Fruit fly (Drosophila melanogaster) whole organism, embryonic: ENCODE measurements around the gene Tre1.

Experiments
- CG10274 ChIP-seq: fragments of 200-800 bp; sonication (Bioruptor generic); optimal IDR thresholded peaks from 3 replicates; lab custom pipeline; 2017; ENCODE audit warnings: missing biosample characterization, mild to moderate bottlenecking, missing genetic modification characterization
- CG10366 ChIP-seq: fragments of 200-800 bp; sonication (Bioruptor generic); IDR thresholded peaks from 2 replicates; pipeline ENCODE4 v1.3.6; 2022; ENCODE audit warnings: missing biosample characterization, missing genetic modification characterization
- CG12104 ChIP-seq: fragments of 200-800 bp; sonication (Bioruptor generic); optimal IDR thresholded peaks from 3 replicates; lab custom pipeline; 2016; ENCODE audit warnings: missing biosample characterization, missing genetic modification characterization
- CG12236 ChIP-seq: fragments of 200-800 bp; sonication (Bioruptor generic); optimal IDR thresholded peaks from 2 replicates; lab custom pipeline; 2016; ENCODE audit warnings: missing biosample characterization, missing genetic modification characterization
- CG13296 ChIP-seq: fragments of 200-800 bp; sonication (Bioruptor generic); optimal IDR thresholded peaks from 3 replicates; lab custom pipeline; 2018; ENCODE audit warnings: missing biosample characterization, mild to moderate bottlenecking, missing genetic modification characterization
- CG13775 ChIP-seq: fragments of 200-800 bp; sonication (Bioruptor generic); optimal IDR thresholded peaks from 3 replicates; lab custom pipeline; 2017; ENCODE audit warnings: missing biosample characterization, mild to moderate bottlenecking, missing genetic modification characterization
- CG14050 ChIP-seq: fragments of 200-800 bp; sonication (Bioruptor generic); IDR thresholded peaks from 3 replicates; pipeline ENCODE4 v1.3.6; 2022; ENCODE audit warnings: missing biosample characterization, missing genetic modification characterization
- CG14710 ChIP-seq: fragments of 200-800 bp; sonication (Bioruptor generic); optimal IDR thresholded peaks from 3 replicates; lab custom pipeline; 2019; ENCODE audit warnings: missing biosample characterization, mild to moderate bottlenecking, missing genetic modification characterization, moderate library complexity
- CG14860 ChIP-seq: fragments of 200-800 bp; sonication (Bioruptor generic); IDR thresholded peaks from 3 replicates; pipeline ENCODE4 v1.3.6; 2022; ENCODE audit warnings: missing biosample characterization, missing genetic modification characterization; ENCODE audit not compliant: partially characterized antibody
- CG1529 ChIP-seq: fragments of 200-800 bp; sonication (Bioruptor generic); optimal IDR thresholded peaks from 3 replicates; lab custom pipeline; 2018; ENCODE audit warnings: missing biosample characterization, missing genetic modification characterization
- CG18262 ChIP-seq: fragments of 200-800 bp; optimal IDR thresholded peaks from 3 replicates; lab custom pipeline; 2019; ENCODE audit warnings: missing biosample characterization, mild to moderate bottlenecking, missing genetic modification characterization, moderate library complexity
- CG2116 ChIP-seq: fragments of 200-800 bp; sonication (Bioruptor generic); optimal IDR thresholded peaks from 3 replicates; lab custom pipeline; 2018; ENCODE audit warnings: missing biosample characterization, mild to moderate bottlenecking, missing genetic modification characterization
- CG2678 ChIP-seq: fragments of 200-800 bp; sonication (Bioruptor generic); optimal IDR thresholded peaks from 3 replicates; lab custom pipeline; 2019; ENCODE audit warnings: missing biosample characterization, mild to moderate bottlenecking, missing genetic modification characterization, moderate library complexity
- CG31365 ChIP-seq: fragments of 200-800 bp; sonication (Bioruptor generic); optimal IDR thresholded peaks from 2 replicates; lab custom pipeline; 2018; ENCODE audit warnings: missing biosample characterization, mild to moderate bottlenecking, missing genetic modification characterization
- CG34422 ChIP-seq: fragments of 200-800 bp; sonication (Bioruptor generic); IDR thresholded peaks from 3 replicates; pipeline ENCODE4 v1.3.6; 2022; ENCODE audit warnings: missing biosample characterization, missing genetic modification characterization
- CG42726 ChIP-seq: fragments of 200-800 bp; sonication (Bioruptor generic); IDR thresholded peaks from 2 replicates; pipeline ENCODE4 v1.3.6; 2022; ENCODE audit warnings: missing biosample characterization, missing genetic modification characterization; ENCODE audit not compliant: partially characterized antibody
- CG43689 ChIP-seq: fragments of 200-800 bp; sonication (Bioruptor generic); IDR thresholded peaks from 2 replicates; pipeline ENCODE4 v1.3.6; 2022; ENCODE audit warnings: missing biosample characterization, missing genetic modification characterization
- CG6689 ChIP-seq: fragments of 200-800 bp; sonication (Bioruptor generic); IDR thresholded peaks from 2 replicates; pipeline ENCODE4 v1.3.6; 2022; ENCODE audit warnings: missing biosample characterization, missing genetic modification characterization
- CG8281 ChIP-seq: fragments of 200-800 bp; sonication (Bioruptor generic); optimal IDR thresholded peaks from 2 replicates; lab custom pipeline; 2018; ENCODE audit warnings: missing biosample characterization, mild to moderate bottlenecking, missing genetic modification characterization, moderate library complexity
- CG9727 ChIP-seq: fragments of 200-800 bp; sonication (Bioruptor generic); optimal IDR thresholded peaks from 3 replicates; lab custom pipeline; 2017; ENCODE audit warnings: missing biosample characterization, mild to moderate bottlenecking, missing genetic modification characterization
- CkIIα-i1 ChIP-seq: fragments of 200-800 bp; sonication (Bioruptor generic); IDR thresholded peaks from 2 replicates; pipeline ENCODE4 v1.3.6; 2022; ENCODE audit warnings: missing biosample characterization, missing genetic modification characterization
- Fer1 ChIP-seq: fragments of 200-800 bp; sonication (Bioruptor generic); optimal IDR thresholded peaks from 2 replicates; lab custom pipeline; 2017; ENCODE audit warnings: missing biosample characterization, mild to moderate bottlenecking, missing genetic modification characterization
- Fer2 ChIP-seq: fragments of 200-800 bp; sonication (Bioruptor generic); optimal IDR thresholded peaks from 2 replicates; lab custom pipeline; 2018; ENCODE audit warnings: missing biosample characterization, mild to moderate bottlenecking, missing genetic modification characterization, moderate library complexity
- HmgZ ChIP-seq: fragments of 200-800 bp; sonication (Bioruptor generic); optimal IDR thresholded peaks from 2 replicates; lab custom pipeline; 2018; ENCODE audit warnings: missing biosample characterization, mild to moderate bottlenecking, missing genetic modification characterization
- Jarid2 ChIP-seq: fragments of 200-800 bp; sonication (Bioruptor generic); optimal IDR thresholded peaks from 3 replicates; lab custom pipeline; 2017; ENCODE audit warnings: mild to moderate bottlenecking, missing biosample characterization, missing genetic modification reagents, missing genetic modification characterization
- Pdp1 ChIP-seq, 2 experiments: fragments of 200-800 bp; sonication (Bioruptor generic); optimal IDR thresholded peaks; 3 replicates each; lab custom pipeline; 2016; ENCODE audit warnings: missing biosample characterization in 2 of 2, missing genetic modification characterization in 2 of 2, mild to moderate bottlenecking in 1 of 2, moderate library complexity in 1 of 2
- Poxn ChIP-seq: fragments of 200-800 bp; sonication (Bioruptor generic); IDR thresholded peaks from 2 replicates; pipeline ENCODE4 v1.3.6; 2022; ENCODE audit warnings: missing biosample characterization, missing genetic modification characterization
- Sry-β ChIP-seq: fragments of 200-800 bp; sonication (Bioruptor generic); optimal IDR thresholded peaks from 2 replicates; lab custom pipeline; 2018; ENCODE audit warnings: missing biosample characterization, mild to moderate bottlenecking, missing genetic modification characterization, moderate library complexity
- Tbp ChIP-seq: fragments of >200 bp; optimal IDR thresholded peaks from 2 replicates; lab custom pipeline; 2018; ENCODE audit warnings: missing biosample characterization, missing genetic modification characterization
- Vsx1 ChIP-seq: fragments of 200-800 bp; sonication (Bioruptor generic); optimal IDR thresholded peaks from 2 replicates; lab custom pipeline; 2017; ENCODE audit warnings: missing biosample characterization, mild to moderate bottlenecking, missing genetic modification characterization, missing genetic modification reagents
- YL-1 ChIP-seq: fragments of 200-800 bp; sonication (Bioruptor generic); optimal IDR thresholded peaks from 3 replicates; lab custom pipeline; 2017; ENCODE audit warnings: missing biosample characterization, mild to moderate bottlenecking, missing genetic modification characterization
- cas ChIP-seq: fragments of 200-800 bp; sonication (Bioruptor generic); IDR thresholded peaks from 2 replicates; pipeline ENCODE4 v1.3.6; 2022; ENCODE audit warnings: missing biosample characterization, missing genetic modification characterization
- caup ChIP-seq: fragments of 200-800 bp; sonication (Bioruptor generic); optimal IDR thresholded peaks from 3 replicates; lab custom pipeline; 2017; ENCODE audit warnings: missing biosample characterization, mild to moderate bottlenecking, missing genetic modification characterization, moderate library complexity; ENCODE audit not compliant: severe bottlenecking
- chif ChIP-seq, 2 experiments: fragments of 200-800 bp; sonication (Bioruptor generic); optimal IDR thresholded peaks; 3 replicates each; lab custom pipeline; 2016; ENCODE audit warnings: missing biosample characterization in 2 of 2, missing genetic modification characterization in 2 of 2
- dati ChIP-seq: fragments of 200-800 bp; sonication (Bioruptor generic); IDR thresholded peaks from 2 replicates; pipeline ENCODE4 v1.3.6; 2022; ENCODE audit warnings: missing biosample characterization, missing genetic modification characterization
- gro ChIP-seq: fragments of 200-800 bp; sonication (Bioruptor generic); optimal IDR thresholded peaks from 2 replicates; lab custom pipeline; 2016; ENCODE audit warnings: missing biosample characterization, missing genetic modification characterization
- jumu ChIP-seq: fragments of 200-800 bp; sonication (Bioruptor generic); optimal IDR thresholded peaks from 3 replicates; lab custom pipeline; 2016; ENCODE audit warnings: missing biosample characterization, missing genetic modification characterization
- knrl ChIP-seq: fragments of 200-800 bp; sonication (Bioruptor generic); IDR thresholded peaks from 3 replicates; pipeline ENCODE4 v1.3.6; 2022; ENCODE audit warnings: missing biosample characterization, missing genetic modification characterization; ENCODE audit not compliant: partially characterized antibody
- lilli ChIP-seq: fragments of 200-800 bp; sonication (Bioruptor generic); optimal IDR thresholded peaks from 3 replicates; lab custom pipeline; 2016; ENCODE audit warnings: missing biosample characterization, missing genetic modification characterization
- lmd ChIP-seq: fragments of 200-800 bp; sonication (Bioruptor generic); IDR thresholded peaks from 2 replicates; pipeline ENCODE4 v1.3.6; 2022; ENCODE audit warnings: missing biosample characterization, missing genetic modification characterization
- lov ChIP-seq, 2 experiments: fragments of 200-800 bp in 1 of 2; fragments of >200 bp in 1 of 2; sonication (Bioruptor generic) in 1 of 2; IDR thresholded peaks in 1 of 2; optimal IDR thresholded peaks in 1 of 2; 2 replicates in 1 of 2; 3 replicates in 1 of 2; pipeline versions ENCODE4 v1.3.6 to Lab custom; 2017 to 2022; ENCODE audit warnings: missing biosample characterization in 1 of 2, missing genetic modification characterization in 1 of 2
- org-1 ChIP-seq: fragments of 200-800 bp; sonication (Bioruptor generic); optimal IDR thresholded peaks from 2 replicates; lab custom pipeline; 2017; ENCODE audit warnings: missing biosample characterization, missing genetic modification characterization
- p53 ChIP-seq: fragments of 200-800 bp; sonication (Bioruptor generic); optimal IDR thresholded peaks from 2 replicates; lab custom pipeline; 2016; ENCODE audit warnings: missing biosample characterization, missing genetic modification characterization
- row ChIP-seq: fragments of 200-800 bp; sonication (Bioruptor generic); IDR thresholded peaks from 3 replicates; pipeline ENCODE4 v1.3.6; 2022; ENCODE audit warnings: missing biosample characterization, missing genetic modification characterization
- sens-2 ChIP-seq: fragments of 200-800 bp; sonication (Bioruptor generic); IDR thresholded peaks from 2 replicates; pipeline ENCODE4 v1.3.6; 2022; ENCODE audit warnings: missing biosample characterization, missing genetic modification characterization
- slbo ChIP-seq: fragments of 200-800 bp; sonication (Bioruptor generic); IDR thresholded peaks from 2 replicates; pipeline ENCODE4 v1.3.6; 2022; ENCODE audit warnings: missing biosample characterization, missing genetic modification characterization
- toy ChIP-seq: fragments of 200-800 bp; sonication (Bioruptor generic); IDR thresholded peaks from 2 replicates; pipeline ENCODE4 v1.3.6; 2022; ENCODE audit warnings: missing biosample characterization, missing genetic modification characterization
- twi ChIP-seq: fragments of 200-800 bp; optimal IDR thresholded peaks from 2 replicates; lab custom pipeline; 2019; ENCODE audit warnings: missing biosample characterization, mild to moderate bottlenecking, missing genetic modification characterization, moderate library complexity

Gene Tre1

dm6 chrX:5677400-5678177 lies 2.2 kb downstream of the Tre1 start (continued):
- TF ChIP-seq CG1529 (GFP tag; lab: Kevin White, UChicago) (peak; percentile 95), slbo (GFP tag; lab: Robert Waterston, UW) (peak; percentile 46; the same call in 1 of the 2 replicates), Pdp1 (GFP tag; optimal IDR thresholded peaks at IDR 0.05; lab: Kevin White, UChicago) (peak; percentile 88 to 90), CG18262 (peak; percentile 82), Tbp (GFP tag; lab: Kevin White, UChicago) (no peak), CG10366 (GFP tag; lab: Robert Waterston, UW) (peak; percentile 70), CG13296 (peak; percentile 97), p53 (GFP tag; lab: Kevin White, UChicago) (peak; percentile 77), Sry-β (GFP tag; lab: Kevin White, UChicago) (peak; percentile 77), HmgZ (tag; lab: Kevin White, UChicago) (peak; percentile 96), CG14710 (tag; lab: Kevin White, UChicago) (peak; percentile 95), row (GFP tag; lab: Robert Waterston, UW) (peak; percentile 73), caup (peak; percentile 97), org-1 (peak; percentile 92), CkIIα-i1 (peak; percentile 59; the same call in 1 of the 2 replicates), YL-1 (peak; percentile 98), twi (tag; lab: Kevin White, UChicago) (peak; percentile 86), Jarid2 (GFP tag; lab: Kevin White, UChicago) (peak; percentile 85), CG2116 (GFP tag; lab: Kevin White, UChicago) (peak; percentile 82), CG43689 (GFP tag; lab: Robert Waterston, UW) (peak; percentile 80), CG14050 (GFP tag; lab: Robert Waterston, UW) (peak; percentile 67), CG2678 (tag; lab: Kevin White, UChicago) (peak; percentile 96), toy (peak; percentile 85), jumu (peak; percentile 77), Fer2 (tag; lab: Kevin White, UChicago) (peak; percentile 93), lilli (GFP tag; lab: Kevin White, UChicago) (peak; percentile 67), knrl (GFP tag; lab: Robert Waterston, UW) (no peak), Fer1 (GFP tag; lab: Kevin White, UChicago) (peak; percentile 96), CG10274 (GFP tag; lab: Kevin White, UChicago) (peak; percentile 77), chif (GFP tag; optimal IDR thresholded peaks at IDR 0.05; lab: Kevin White, UChicago) (peak; percentile 87 to 88), CG34422 (peak; percentile 74; the same call in 2 of the 3 replicates), CG8281 (tag; lab: Kevin White, UChicago) (peak; percentile 90), lmd (peak; percentile 61; the same call in 1 of the 2 replicates), CG31365 (peak; percentile 88), Poxn (GFP tag; lab: Robert Waterston, UW) (no peak; the same call in 1 of the 2 replicates), gro (GFP tag; lab: Kevin White, UChicago) (peak; percentile 90), CG12236 (GFP tag; lab: Kevin White, UChicago) (peak; percentile 97), lov (optimal IDR thresholded peaks at IDR 0.05; lab: Kevin White, UChicago) (no peak), lov (GFP tag; IDR thresholded peaks at IDR 0.05; lab: Robert Waterston, UW) (peak; percentile 96), CG14860 (GFP tag; lab: Robert Waterston, UW) (no peak), CG12104 (GFP tag; lab: Kevin White, UChicago) (peak; percentile 97), CG42726 (GFP tag; lab: Robert Waterston, UW) (no peak), sens-2 (GFP tag; lab: Robert Waterston, UW) (peak; percentile 85), CG9727 (GFP tag; lab: Kevin White, UChicago) (peak; percentile 94), dati (GFP tag; lab: Robert Waterston, UW) (peak; percentile 36; the same call in 1 of the 2 replicates), cas (GFP tag; lab: Robert Waterston, UW) (peak; percentile 67), CG13775 (GFP tag; lab: Kevin White, UChicago) (peak; percentile 64), CG6689 (GFP tag; lab: Robert Waterston, UW) (peak; percentile 76), Vsx1 (peak; percentile 97)
